Fruit fly (Drosophila melanogaster): ENCODE data around the gene RpS10a.
A peak's percentile ranks its signal among the peaks of the same experiment; 100 is the strongest.

The RpS10a gene

DNA sequence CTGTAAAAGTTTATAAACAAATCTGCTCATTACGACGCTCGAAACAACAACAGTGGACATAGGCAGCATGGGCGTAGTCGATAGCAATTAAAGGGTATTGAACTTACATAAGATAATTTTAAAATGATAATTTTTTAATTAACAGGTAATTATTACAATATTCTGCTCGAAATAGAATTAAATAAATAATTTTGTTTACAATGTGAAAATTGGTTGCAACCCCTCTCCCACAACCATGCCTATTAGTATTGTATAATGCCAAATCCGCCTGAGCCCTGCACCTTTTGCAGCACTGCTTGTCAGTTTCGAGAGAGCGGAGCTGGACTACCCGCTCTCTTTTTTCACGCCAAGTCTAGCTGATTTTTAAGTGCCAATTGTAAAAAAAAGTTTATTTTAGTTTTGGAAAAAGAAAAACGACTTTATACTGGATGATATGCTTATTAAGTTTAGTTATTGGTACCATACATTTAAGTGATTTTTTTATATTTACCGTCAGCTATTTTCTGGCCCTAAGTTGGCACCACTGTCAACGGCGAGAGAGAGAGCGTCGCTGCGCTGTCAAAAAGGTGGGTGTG is 16.5 kb upstream of the RpS10a start, which contains the start of the genes CG5611 and Mtl:
TSS of gene CG5611 (minus strand) at position 51 of the 575 bp plus-strand sequence.
TSS of gene Mtl (plus strand) at position 403 of the 575 bp plus-strand sequence.
- TF ChIP-seq CTCF (optimal IDR thresholded peaks at IDR 0.05): no peak
- no peak for TF ChIP-seq CG8478 (optimal IDR thresholded peaks at IDR 0.05)

- no peak for TF ChIP-seq CTCF (optimal IDR thresholded peaks at IDR 0.05)
- TF ChIP-seq CG8478 (optimal IDR thresholded peaks at IDR 0.05): no peak
Observed at dm6 chr3R:27636720-27637119, 15.8 kb upstream of the RpS10a start.

- no peak for TF ChIP-seq CTCF (optimal IDR thresholded peaks at IDR 0.05)
- no peak for TF ChIP-seq CG8478 (optimal IDR thresholded peaks at IDR 0.05)
Observed at dm6 chr3R:27637264-27637860, 15.2 kb upstream of the RpS10a start.

dm6 chr3R:27643080-27643479 is 9.5 kb upstream of the RpS10a start:
- TF ChIP-seq CG8478 (optimal IDR thresholded peaks at IDR 0.05): no peak
- TF ChIP-seq CTCF (optimal IDR thresholded peaks at IDR 0.05): no peak

DNA sequence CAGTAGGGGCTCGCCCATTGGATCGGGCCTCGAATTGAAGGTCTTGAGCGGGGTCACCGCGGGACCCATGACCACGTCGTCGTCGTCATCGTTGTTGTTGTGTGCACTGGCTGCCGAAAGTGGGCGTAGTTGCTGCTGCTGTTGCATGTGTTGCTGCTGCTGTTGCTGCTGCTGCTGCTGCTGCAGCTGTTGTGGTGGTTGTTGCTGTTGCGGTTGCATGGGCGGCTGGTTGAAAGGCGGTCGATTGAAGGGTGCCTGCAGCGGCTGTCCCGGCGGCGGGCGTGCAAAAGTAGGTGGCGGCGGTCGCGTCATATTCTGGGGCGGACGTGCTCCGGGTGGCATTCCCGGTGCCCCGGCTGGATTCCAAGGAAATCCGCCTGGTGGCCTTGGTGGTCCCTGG is 4.7 kb upstream of the RpS10a start:
- TF ChIP-seq CG8478 (optimal IDR thresholded peaks at IDR 0.05) (no peak), CTCF (optimal IDR thresholded peaks at IDR 0.05) (no peak)

DNA sequence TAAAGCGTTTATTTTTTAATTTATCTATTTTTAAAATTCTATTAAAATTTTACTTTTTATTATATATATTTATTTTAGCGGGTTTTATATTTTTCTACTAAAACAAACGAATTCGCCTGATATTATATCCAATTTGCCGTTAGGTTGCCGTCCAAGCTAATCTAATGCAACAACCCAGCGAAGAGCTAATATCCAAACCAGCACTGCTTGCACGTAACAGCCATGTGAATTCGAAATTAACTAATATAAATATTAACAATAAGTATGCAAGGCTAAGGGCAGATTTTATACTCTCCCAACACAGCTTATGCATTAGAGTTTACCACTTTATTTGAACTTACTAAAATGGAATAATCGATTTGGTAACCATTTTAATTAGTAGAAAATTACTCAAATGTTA is 850 bp upstream of the RpS10a start:
- TF ChIP-seq CTCF (optimal IDR thresholded peaks at IDR 0.05) (peak in 1 of 2 experiments; percentile 44), CG8478 (optimal IDR thresholded peaks at IDR 0.05) (no peak)

- no peak for TF ChIP-seq CTCF (optimal IDR thresholded peaks at IDR 0.05)
- no peak for TF ChIP-seq CG8478 (optimal IDR thresholded peaks at IDR 0.05)
Observed at dm6 chr3R:27655109-27655508, 2.5 kb downstream of the RpS10a start.

dm6 chr3R:27656686-27657535 is 4.4 kb downstream of the RpS10a start, which contains the start of gene tau:
Gene tau, minus strand, starts transcription at chr3R:27656996.
- TF ChIP-seq CTCF (optimal IDR thresholded peaks at IDR 0.05): no peak
- no peak for TF ChIP-seq CG8478 (optimal IDR thresholded peaks at IDR 0.05)

DNA sequence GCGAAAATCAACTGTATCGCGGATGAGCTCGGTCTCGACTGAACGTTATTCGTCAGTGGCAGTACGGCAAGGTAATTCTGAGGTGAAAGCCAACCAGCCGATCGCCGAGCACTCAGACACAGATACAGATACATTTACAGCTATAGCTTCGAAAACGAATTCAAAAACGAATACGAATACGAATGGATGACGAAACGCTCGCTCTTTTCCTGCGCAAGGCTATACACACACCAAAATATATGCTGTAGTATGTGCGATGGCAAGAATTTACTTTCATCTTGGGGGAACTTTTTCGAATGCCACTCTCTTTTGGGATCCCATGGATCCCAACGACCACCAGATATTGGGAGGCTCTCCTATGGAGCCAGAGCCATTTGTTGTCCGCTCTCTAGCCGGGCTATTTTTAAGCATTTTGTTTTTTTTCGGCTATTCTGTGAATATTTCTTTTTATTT is 7.6 kb downstream of the RpS10a start, which contains the start of gene Mlc1:
TSS of gene Mlc1 (minus strand) at position 51 of the 453 bp plus-strand sequence.
- TF ChIP-seq CTCF (optimal IDR thresholded peaks at IDR 0.05) (no peak), CG8478 (optimal IDR thresholded peaks at IDR 0.05) (no peak)

dm6 chr3R:27661389-27661788 is 8.8 kb downstream of the RpS10a start:
- TF ChIP-seq CG8478 (optimal IDR thresholded peaks at IDR 0.05) (no peak), CTCF (optimal IDR thresholded peaks at IDR 0.05) (no peak)

DNA sequence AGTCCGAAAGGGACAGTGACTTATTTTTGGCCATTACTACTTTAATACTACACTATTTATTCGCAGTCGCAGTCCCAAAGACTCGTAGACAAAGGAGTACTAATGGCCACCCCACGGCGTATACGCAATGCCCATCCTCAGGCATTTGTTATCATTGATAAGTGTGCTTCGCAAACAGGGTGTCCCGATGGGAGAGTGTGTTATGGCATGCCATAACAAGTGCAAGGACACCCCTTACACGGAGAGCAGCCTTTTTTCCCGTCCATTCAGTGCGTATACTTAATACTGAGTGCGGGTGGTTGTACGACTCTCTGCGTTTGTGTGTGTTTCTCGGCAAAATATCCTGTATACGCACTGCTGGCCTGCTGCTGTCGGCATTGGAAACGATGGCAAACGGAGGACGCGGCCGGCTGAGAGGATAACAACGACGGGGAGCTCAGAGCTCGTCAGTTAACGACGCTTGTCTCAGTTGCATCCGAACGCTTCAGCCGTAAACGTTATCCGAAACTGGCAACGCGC is 9.5 kb downstream of the RpS10a start, which contains the start of gene unc80:
TSS of gene unc80 (plus strand) at position 469 of the 519 bp plus-strand sequence.
- TF ChIP-seq CTCF (optimal IDR thresholded peaks at IDR 0.05) (no peak), CG8478 (optimal IDR thresholded peaks at IDR 0.05) (no peak)

- no peak for TF ChIP-seq CTCF (optimal IDR thresholded peaks at IDR 0.05)
- no peak for TF ChIP-seq CG8478 (optimal IDR thresholded peaks at IDR 0.05)
Observed at dm6 chr3R:27662857-27663256, 10.3 kb downstream of the RpS10a start.

DNA sequence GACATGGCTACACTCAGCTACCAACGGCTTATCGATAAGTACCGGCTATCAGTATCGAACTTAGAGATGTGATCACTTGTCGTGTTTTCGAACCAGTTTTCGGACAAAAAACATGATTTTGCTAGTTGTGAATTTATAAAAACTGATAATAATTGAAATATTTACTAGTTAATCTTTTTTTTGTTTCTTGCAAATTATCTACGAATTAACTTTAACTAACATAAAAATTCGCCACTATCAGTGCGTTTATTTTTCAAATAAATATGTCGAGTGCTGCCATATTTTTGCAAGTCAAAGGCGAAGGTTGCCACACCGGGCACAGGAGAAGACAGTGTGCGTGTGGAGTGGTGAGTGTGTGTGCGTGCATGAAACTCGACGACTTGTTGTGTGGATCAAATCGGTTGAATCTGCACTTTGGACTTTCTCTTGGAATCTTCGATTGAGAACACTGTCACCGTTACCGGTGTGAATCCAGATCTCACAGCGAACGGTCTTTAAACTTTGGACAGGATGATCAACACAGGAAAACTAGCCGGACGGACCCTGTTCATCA is 24.7 kb downstream of the RpS10a start, which contains the start of gene Hsdl2:
TSS of gene Hsdl2 (plus strand) at position 349 of the 553 bp plus-strand sequence.
- TF ChIP-seq CG8478 (optimal IDR thresholded peaks at IDR 0.05) (no peak), CTCF (optimal IDR thresholded peaks at IDR 0.05) (peak in 1 of 2 experiments; percentile 18)

DNA sequence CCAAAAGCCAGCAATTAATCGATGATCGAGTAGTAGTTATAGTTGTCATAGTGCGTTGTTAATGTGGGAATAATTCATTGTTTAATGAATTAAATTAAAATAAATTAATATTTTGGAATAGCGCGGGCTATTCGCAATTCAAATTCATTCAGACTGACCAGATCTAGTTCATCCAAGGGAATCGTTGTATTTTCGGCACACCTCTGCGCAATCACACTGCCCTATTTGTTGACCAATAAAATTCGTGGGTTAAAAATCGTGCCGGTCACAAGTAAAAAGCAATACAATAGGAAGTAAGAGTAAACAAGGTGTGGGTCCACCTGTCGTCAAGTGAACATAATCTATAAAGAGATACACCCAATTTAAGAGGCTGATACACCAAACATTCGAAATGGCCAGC is 26.5 kb downstream of the RpS10a start, which contains the start of gene CG12883:
TSS of gene CG12883 (plus strand) at position 273 of the 400 bp plus-strand sequence.
- TF ChIP-seq CG8478 (optimal IDR thresholded peaks at IDR 0.05) (no peak), CTCF (optimal IDR thresholded peaks at IDR 0.05) (no peak)

dm6 chr3R:27679667-27680066 is 27.1 kb downstream of the RpS10a start:
- TF ChIP-seq CG8478 (optimal IDR thresholded peaks at IDR 0.05) (no peak), CTCF (optimal IDR thresholded peaks at IDR 0.05) (no peak)

Data from S2 (cell line).